Worm (Caenorhabditis elegans) whole organism, L1 larva: ENCODE results near the gene F35F10.13.

Experiments used
- C16A3.4 ChIP-seq: fragments of 150-350 bp; optimal IDR thresholded peaks from 2 replicates; lab custom pipeline; 2014; ENCODE audit warnings: missing biosample characterization, missing genetic modification characterization
- alr-1 ChIP-seq: fragments of 200-800 bp; sonication (Bioruptor generic); optimal IDR thresholded peaks from 2 replicates; lab custom pipeline; 2018; ENCODE audit warnings: borderline replicate concordance, mild to moderate bottlenecking, missing genetic modification characterization, missing compliant biosample characterization
- aly-2 ChIP-seq: fragments of 150-350 bp; optimal IDR thresholded peaks from 2 replicates; lab custom pipeline; 2014; ENCODE audit warnings: missing biosample characterization, missing genetic modification characterization
- ceh-82 ChIP-seq, 3 experiments: fragments of 150-350 bp in 1 of 3; sonication (generic microtip) in 2 of 3; optimal IDR thresholded peaks; 2 replicates each; lab custom pipeline; 2014 to 2017; ENCODE audit warnings: missing biosample characterization in 3 of 3, missing genetic modification characterization in 3 of 3
- ceh-90 ChIP-seq: sonication (generic microtip); optimal IDR thresholded peaks from 2 replicates; lab custom pipeline; 2016; ENCODE audit warnings: missing genetic modification characterization, missing compliant biosample characterization
- dpl-1 ChIP-seq, 3 experiments: fragments of 150-350 bp in 2 of 3; sonication (generic microtip) in 1 of 3; optimal IDR thresholded peaks; 2 replicates each; lab custom pipeline; 2014 to 2017; ENCODE audit warnings: missing biosample characterization in 3 of 3, missing genetic modification characterization in 3 of 3, missing genetic modification reagents in 3 of 3
- efl-1 ChIP-seq, 4 experiments: fragments of 150-350 bp; optimal IDR thresholded peaks in 3 of 4; peaks in 1 of 4; 1 replicate in 1 of 4; 2 replicates in 3 of 4; lab custom pipeline; 2014; ENCODE audit warnings: missing biosample characterization in 2 of 4, missing genetic modification characterization in 2 of 4, missing genetic modification reagents in 2 of 4
- efl-3 ChIP-seq: fragments of 200-800 bp; sonication (Bioruptor generic); optimal IDR thresholded peaks from 2 replicates; lab custom pipeline; 2018; ENCODE audit warnings: mild to moderate bottlenecking, missing genetic modification characterization, missing compliant biosample characterization
- egl-13 ChIP-seq: sonication (generic microtip); optimal IDR thresholded peaks from 2 replicates; lab custom pipeline; 2016; ENCODE audit warnings: missing genotype, missing genetic modification reagents, missing genetic modification characterization, missing compliant biosample characterization
- elt-2 ChIP-seq: sonication (generic microtip); optimal IDR thresholded peaks from 2 replicates; lab custom pipeline; 2016; ENCODE audit warnings: missing genetic modification characterization, mild to moderate bottlenecking, inconsistent platforms, missing compliant biosample characterization, missing genetic modification reagents
- fkh-8 ChIP-seq: sonication (generic microtip); optimal IDR thresholded peaks from 2 replicates; lab custom pipeline; 2016; ENCODE audit warnings: mild to moderate bottlenecking, missing genetic modification characterization, missing compliant biosample characterization
- grh-1 ChIP-seq: fragments of 200-800 bp; sonication (Bioruptor generic); IDR thresholded peaks from 2 replicates; pipeline ENCODE4 v1.3.6; 2022; ENCODE audit warnings: missing genetic modification reagents, missing genetic modification characterization, missing compliant biosample characterization
- hlh-17 ChIP-seq: fragments of 200-800 bp; sonication (Bioruptor generic); optimal IDR thresholded peaks from 2 replicates; lab custom pipeline; 2018; ENCODE audit warnings: missing genetic modification characterization, mild to moderate bottlenecking, missing compliant biosample characterization, moderate library complexity, borderline replicate concordance
- hpl-2 ChIP-seq: fragments of 150-350 bp; optimal IDR thresholded peaks from 2 replicates; lab custom pipeline; 2014; ENCODE audit warnings: missing biosample characterization, missing genetic modification reagents, missing genetic modification characterization
- jun-1 ChIP-seq: fragments of 150-350 bp; optimal IDR thresholded peaks from 2 replicates; lab custom pipeline; 2014; ENCODE audit warnings: missing biosample characterization, missing genetic modification reagents, missing genetic modification characterization
- lin-13 ChIP-seq: fragments of 150-350 bp; optimal IDR thresholded peaks from 2 replicates; lab custom pipeline; 2014; ENCODE audit warnings: missing biosample characterization, missing genetic modification reagents, missing genetic modification characterization
- lin-14 ChIP-seq: fragments of 200-800 bp; sonication (Bioruptor generic); optimal IDR thresholded peaks from 2 replicates; lab custom pipeline; 2018; ENCODE audit warnings: mild to moderate bottlenecking, missing genetic modification characterization, moderate library complexity, missing compliant biosample characterization
- lin-15B ChIP-seq: fragments of 150-350 bp; sonication (generic microtip); optimal IDR thresholded peaks from 3 replicates; lab custom pipeline; 2014; ENCODE audit warnings: missing biosample characterization, missing genetic modification characterization
- lsy-2 ChIP-seq, 2 experiments: fragments of 150-350 bp; optimal IDR thresholded peaks; 2 replicates each; lab custom pipeline; 2014; ENCODE audit warnings: missing biosample characterization in 2 of 2, missing genetic modification characterization in 2 of 2
- mab-9 ChIP-seq: fragments of 200-800 bp; sonication (Bioruptor generic); IDR thresholded peaks from 2 replicates; pipeline ENCODE4 v1.3.6; 2022; ENCODE audit warnings: missing genetic modification reagents, missing genetic modification characterization, missing compliant biosample characterization
- mdl-1 ChIP-seq, 2 experiments: fragments of 150-350 bp; optimal IDR thresholded peaks; 2 replicates each; lab custom pipeline; 2014 to 2017; ENCODE audit warnings: missing biosample characterization in 2 of 2, missing genetic modification characterization in 2 of 2, inconsistent platforms in 1 of 2
- mef-2 ChIP-seq: fragments of 150-350 bp; optimal IDR thresholded peaks from 2 replicates; lab custom pipeline; 2014; ENCODE audit warnings: missing biosample characterization, missing genetic modification characterization
- nhr-19 ChIP-seq: fragments of 200-800 bp; sonication (Bioruptor generic); conservative IDR thresholded peaks from 2 replicates; pipeline ENCODE4 v1.3.6; 2022; ENCODE audit warnings: missing genetic modification characterization, missing compliant biosample characterization
- nhr-20 ChIP-seq: sonication (generic microtip); optimal IDR thresholded peaks from 2 replicates; lab custom pipeline; 2016; ENCODE audit warnings: mild to moderate bottlenecking, missing genetic modification characterization, missing compliant biosample characterization
- nhr-237 ChIP-seq: fragments of 150-350 bp; optimal IDR thresholded peaks from 2 replicates; lab custom pipeline; 2014; ENCODE audit warnings: missing biosample characterization, missing genetic modification characterization
- nhr-47 ChIP-seq: sonication (generic microtip); optimal IDR thresholded peaks from 2 replicates; lab custom pipeline; 2016; ENCODE audit warnings: mild to moderate bottlenecking, missing genetic modification characterization, moderate library complexity, missing compliant biosample characterization
- nhr-71 ChIP-seq: sonication (generic microtip); optimal IDR thresholded peaks from 2 replicates; lab custom pipeline; 2016; ENCODE audit warnings: mild to moderate bottlenecking, missing genetic modification characterization, moderate library complexity, missing compliant biosample characterization
- nhr-84 ChIP-seq: sonication (generic microtip); optimal IDR thresholded peaks from 2 replicates; lab custom pipeline; 2017; ENCODE audit warnings: missing biosample characterization, missing genetic modification characterization
- nhr-85 ChIP-seq: sonication (generic microtip); peaks from one replicate; lab custom pipeline; 2016; ENCODE audit warnings: missing genetic modification characterization, inconsistent platforms, missing compliant biosample characterization
- pqm-1 ChIP-seq: sonication (generic microtip); optimal IDR thresholded peaks from 3 replicates; lab custom pipeline; 2017; ENCODE audit warnings: missing biosample characterization, missing genetic modification characterization
- rnt-1 ChIP-seq: sonication (generic microtip); optimal IDR thresholded peaks from 2 replicates; lab custom pipeline; 2016; ENCODE audit warnings: mild to moderate bottlenecking, missing genetic modification characterization, moderate library complexity, missing compliant biosample characterization
- skn-1 ChIP-seq: fragments of 150-350 bp; optimal IDR thresholded peaks from 2 replicates; lab custom pipeline; 2014; ENCODE audit warnings: missing biosample characterization, missing genetic modification characterization
- snu-23 ChIP-seq: sonication (generic microtip); optimal IDR thresholded peaks from 2 replicates; lab custom pipeline; 2016; ENCODE audit warnings: missing genetic modification characterization, missing compliant biosample characterization
- sptf-1 ChIP-seq: fragments of 150-350 bp; optimal IDR thresholded peaks from 2 replicates; lab custom pipeline; 2014; ENCODE audit warnings: missing biosample characterization, missing genetic modification characterization
- tbx-2 ChIP-seq: sonication (generic microtip); optimal IDR thresholded peaks from 2 replicates; lab custom pipeline; 2016; ENCODE audit warnings: missing genetic modification characterization, missing compliant biosample characterization
- tlp-1 ChIP-seq: fragments of 150-350 bp; optimal IDR thresholded peaks from 2 replicates; lab custom pipeline; 2014; ENCODE audit warnings: missing biosample characterization, missing genetic modification characterization
- unc-62 ChIP-seq: fragments of 150-350 bp; optimal IDR thresholded peaks from 2 replicates; lab custom pipeline; 2014; ENCODE audit warnings: missing biosample characterization, missing genetic modification reagents, missing genetic modification characterization
- unc-86 ChIP-seq: sonication (generic microtip); optimal IDR thresholded peaks from 2 replicates; lab custom pipeline; 2016; ENCODE audit warnings: missing genetic modification characterization, missing compliant biosample characterization
- zip-4 ChIP-seq: fragments of 200-800 bp; sonication (Bioruptor generic); optimal IDR thresholded peaks from 2 replicates; lab custom pipeline; 2018; ENCODE audit warnings: mild to moderate bottlenecking, missing genetic modification characterization, moderate library complexity, missing compliant biosample characterization

The F35F10.13 gene

ce11 chrV:3315308-3315707, 3.6 kb downstream of the F35F10.13 start, which contains the start of gene arrd-19 (continued):
- TF ChIP-seq elt-2 (tag; lab: Kevin White, UChicago) = peak; percentile 16

ce11 chrV:3312067-3312666, 6.7 kb downstream of the F35F10.13 start, which contains the start of gene arrd-18:
arrd-18 (minus strand) TSS chrV:3312117.
- TF ChIP-seq zip-4 (GFP tag; lab: Kevin White, UChicago) (no peak), egl-13 (tag; lab: Kevin White, UChicago) (no peak), lsy-2 (tag; optimal IDR thresholded peaks at IDR 0.05; lab: Kevin White, UChicago) (peak in 1 of 2 experiments; percentile 3), hpl-2 (GFP tag; lab: Kevin White, UChicago) (no peak), hlh-17 (GFP tag; lab: Kevin White, UChicago) (no peak), efl-1 (optimal IDR thresholded peaks at IDR 0.05; lab: Kevin White, UChicago) (peak in 1 of 2 experiments; percentile 19), efl-1 (GFP tag; optimal IDR thresholded peaks at IDR 0.05 in 1 of 2; lab: Kevin White, UChicago) (peak in 1 of 2 experiments; percentile 67), snu-23 (GFP tag; lab: Kevin White, UChicago) (peak; percentile 51), tlp-1 (no peak), C16A3.4 (tag; lab: Kevin White, UChicago) (peak; percentile 0), sptf-1 (tag; lab: Kevin White, UChicago) (no peak), nhr-20 (peak; percentile 32), unc-86 (tag; lab: Kevin White, UChicago) (no peak), lin-13 (GFP tag; lab: Kevin White, UChicago) (no peak), tbx-2 (tag; lab: Kevin White, UChicago) (peak; percentile 10), nhr-71 (tag; lab: Kevin White, UChicago) (peak; percentile 62), skn-1 (tag; lab: Kevin White, UChicago) (no peak), jun-1 (tag; lab: Kevin White, UChicago) (no peak), nhr-85 (peak; percentile 21), fkh-8 (peak; percentile 20), lin-15B (no peak), grh-1 (GFP tag; lab: Robert Waterston, UW) (peak; percentile 32; the same call in 1 of the 2 replicates), nhr-237 (tag; lab: Kevin White, UChicago) (no peak), aly-2 (tag; lab: Kevin White, UChicago) (no peak), mab-9 (GFP tag; lab: Robert Waterston, UW) (no peak), ceh-90 (no peak), dpl-1 (GFP tag; optimal IDR thresholded peaks at IDR 0.05; lab: Kevin White, UChicago) (peak in 1 of 3 experiments; percentile 13), nhr-84 (tag; lab: Kevin White, UChicago) (no peak), alr-1 (tag; lab: Kevin White, UChicago) (no peak), mef-2 (tag; lab: Kevin White, UChicago) (no peak), ceh-82 (tag; optimal IDR thresholded peaks at IDR 0.05; lab: Kevin White, UChicago) (no peak), elt-2 (tag; lab: Kevin White, UChicago) (no peak), efl-3 (GFP tag; lab: Kevin White, UChicago) (no peak), lin-14 (GFP tag; lab: Kevin White, UChicago) (peak; percentile 92), pqm-1 (tag; lab: Kevin White, UChicago) (no peak), rnt-1 (tag; lab: Kevin White, UChicago) (peak; percentile 51), nhr-47 (tag; lab: Kevin White, UChicago) (peak; percentile 18), mdl-1 (tag; optimal IDR thresholded peaks at IDR 0.05; lab: Kevin White, UChicago) (no peak), unc-62 (GFP tag; lab: Kevin White, UChicago) (no peak), nhr-19 (GFP tag; lab: Robert Waterston, UW) (peak; percentile 50)
